Worm (Caenorhabditis elegans) whole organism, L1 larva: ENCODE measurements around the gene Y57G11C.1142.
"Not testable (repeated sequence)": the region's sequence is repeated elsewhere in the genome, so short reads cannot be mapped to it uniquely, and the experiment has no call there.

Source experiments
- C34B4.2 ChIP-seq: sonication (generic microtip); optimal IDR thresholded peaks from 2 replicates; lab custom pipeline; 2017; ENCODE audit warnings: mild to moderate bottlenecking, missing genetic modification characterization, missing compliant biosample characterization
- F16B12.6 ChIP-seq: fragments of 150-350 bp; optimal IDR thresholded peaks from 2 replicates; lab custom pipeline; 2014; ENCODE audit warnings: missing biosample characterization, missing genetic modification characterization
- Y116A8C.19 ChIP-seq: sonication (generic microtip); optimal IDR thresholded peaks from 2 replicates; lab custom pipeline; 2016; ENCODE audit warnings: missing compliant biosample characterization, missing genetic modification characterization, borderline replicate concordance
- aha-1 ChIP-seq: fragments of 150-350 bp; optimal IDR thresholded peaks from 2 replicates; lab custom pipeline; 2014; ENCODE audit warnings: missing biosample characterization, missing genetic modification characterization
- ama-1 ChIP-seq: fragments of 150-350 bp; optimal IDR thresholded peaks from 2 replicates; lab custom pipeline; 2014
- ceh-8 ChIP-seq: fragments of 200-800 bp; sonication (Bioruptor generic); optimal IDR thresholded peaks from 2 replicates; lab custom pipeline; 2018; ENCODE audit warnings: mild to moderate bottlenecking, missing genetic modification characterization, moderate library complexity, missing compliant biosample characterization
- ceh-82 ChIP-seq, 3 experiments: fragments of 150-350 bp in 1 of 3; sonication (generic microtip) in 2 of 3; optimal IDR thresholded peaks; 2 replicates each; lab custom pipeline; 2014 to 2017; ENCODE audit warnings: missing biosample characterization in 3 of 3, missing genetic modification characterization in 3 of 3
- ces-1 ChIP-seq: fragments of 150-350 bp; optimal IDR thresholded peaks from 2 replicates; lab custom pipeline; 2014; ENCODE audit warnings: missing biosample characterization, missing genetic modification reagents, missing genetic modification characterization
- efl-1 ChIP-seq, 4 experiments: fragments of 150-350 bp; optimal IDR thresholded peaks in 3 of 4; peaks in 1 of 4; 1 replicate in 1 of 4; 2 replicates in 3 of 4; lab custom pipeline; 2014; ENCODE audit warnings: missing biosample characterization in 2 of 4, missing genetic modification characterization in 2 of 4, missing genetic modification reagents in 2 of 4
- egl-13 ChIP-seq: sonication (generic microtip); optimal IDR thresholded peaks from 2 replicates; lab custom pipeline; 2016; ENCODE audit warnings: missing genotype, missing genetic modification reagents, missing genetic modification characterization, missing compliant biosample characterization
- fkh-10 ChIP-seq: sonication (generic microtip); optimal IDR thresholded peaks from 2 replicates; lab custom pipeline; 2017; ENCODE audit warnings: missing biosample characterization, missing genetic modification reagents, missing genetic modification characterization
- fkh-8 ChIP-seq: sonication (generic microtip); optimal IDR thresholded peaks from 2 replicates; lab custom pipeline; 2016; ENCODE audit warnings: mild to moderate bottlenecking, missing genetic modification characterization, missing compliant biosample characterization
- grh-1 ChIP-seq: fragments of 200-800 bp; sonication (Bioruptor generic); IDR thresholded peaks from 2 replicates; pipeline ENCODE4 v1.3.6; 2022; ENCODE audit warnings: missing genetic modification reagents, missing genetic modification characterization, missing compliant biosample characterization
- hlh-17 ChIP-seq: fragments of 200-800 bp; sonication (Bioruptor generic); optimal IDR thresholded peaks from 2 replicates; lab custom pipeline; 2018; ENCODE audit warnings: missing genetic modification characterization, mild to moderate bottlenecking, missing compliant biosample characterization, moderate library complexity, borderline replicate concordance
- hlh-4 ChIP-seq: sonication (generic microtip); optimal IDR thresholded peaks from 2 replicates; lab custom pipeline; 2016; ENCODE audit warnings: mild to moderate bottlenecking, missing genetic modification characterization, missing compliant biosample characterization
- hpl-2 ChIP-seq: fragments of 150-350 bp; optimal IDR thresholded peaks from 2 replicates; lab custom pipeline; 2014; ENCODE audit warnings: missing biosample characterization, missing genetic modification reagents, missing genetic modification characterization
- isw-1 ChIP-seq: fragments of 200-800 bp; sonication (Bioruptor generic); IDR thresholded peaks from 2 replicates; pipeline ENCODE4 v1.3.6; 2022; ENCODE audit warnings: missing genetic modification characterization, missing compliant biosample characterization
- lin-14 ChIP-seq: fragments of 200-800 bp; sonication (Bioruptor generic); optimal IDR thresholded peaks from 2 replicates; lab custom pipeline; 2018; ENCODE audit warnings: mild to moderate bottlenecking, missing genetic modification characterization, moderate library complexity, missing compliant biosample characterization
- lin-15B ChIP-seq: fragments of 150-350 bp; sonication (generic microtip); optimal IDR thresholded peaks from 3 replicates; lab custom pipeline; 2014; ENCODE audit warnings: missing biosample characterization, missing genetic modification characterization
- lin-35 ChIP-seq, 2 experiments: fragments of 150-350 bp; optimal IDR thresholded peaks; 2 replicates each; lab custom pipeline; 2014; ENCODE audit warnings: missing biosample characterization in 2 of 2, missing genetic modification characterization in 2 of 2, missing genetic modification reagents in 2 of 2
- lin-39 ChIP-seq: fragments of 150-350 bp; optimal IDR thresholded peaks from 2 replicates; lab custom pipeline; 2014; ENCODE audit warnings: missing biosample characterization, missing genetic modification reagents, missing genetic modification characterization
- lir-3 ChIP-seq: sonication (generic microtip); optimal IDR thresholded peaks from 2 replicates; lab custom pipeline; 2016; ENCODE audit warnings: mild to moderate bottlenecking, missing genetic modification characterization, moderate library complexity, missing compliant biosample characterization; ENCODE audit not compliant: poor library complexity
- lsy-2 ChIP-seq, 2 experiments: fragments of 150-350 bp; optimal IDR thresholded peaks; 2 replicates each; lab custom pipeline; 2014; ENCODE audit warnings: missing biosample characterization in 2 of 2, missing genetic modification characterization in 2 of 2
- mab-9 ChIP-seq: fragments of 200-800 bp; sonication (Bioruptor generic); IDR thresholded peaks from 2 replicates; pipeline ENCODE4 v1.3.6; 2022; ENCODE audit warnings: missing genetic modification reagents, missing genetic modification characterization, missing compliant biosample characterization
- mef-2 ChIP-seq: fragments of 150-350 bp; optimal IDR thresholded peaks from 2 replicates; lab custom pipeline; 2014; ENCODE audit warnings: missing biosample characterization, missing genetic modification characterization
- mep-1 ChIP-seq: fragments of 150-350 bp; optimal IDR thresholded peaks from 2 replicates; lab custom pipeline; 2014; ENCODE audit warnings: missing biosample characterization, missing genetic modification characterization
- nhr-28 ChIP-seq: fragments of 150-350 bp; optimal IDR thresholded peaks from 2 replicates; lab custom pipeline; 2014; ENCODE audit warnings: missing biosample characterization, missing genetic modification characterization
- nhr-47 ChIP-seq: sonication (generic microtip); optimal IDR thresholded peaks from 2 replicates; lab custom pipeline; 2016; ENCODE audit warnings: mild to moderate bottlenecking, missing genetic modification characterization, moderate library complexity, missing compliant biosample characterization
- nhr-76 ChIP-seq: sonication (generic microtip); optimal IDR thresholded peaks from 2 replicates; lab custom pipeline; 2017; ENCODE audit warnings: missing biosample characterization, missing genetic modification characterization
- nhr-84 ChIP-seq: sonication (generic microtip); optimal IDR thresholded peaks from 2 replicates; lab custom pipeline; 2017; ENCODE audit warnings: missing biosample characterization, missing genetic modification characterization
- nhr-85 ChIP-seq: sonication (generic microtip); peaks from one replicate; lab custom pipeline; 2016; ENCODE audit warnings: missing genetic modification characterization, inconsistent platforms, missing compliant biosample characterization
- nhr-90 ChIP-seq: sonication (generic microtip); optimal IDR thresholded peaks from 2 replicates; lab custom pipeline; 2016; ENCODE audit warnings: mild to moderate bottlenecking, missing genetic modification characterization, missing compliant biosample characterization; ENCODE audit not compliant: poor library complexity
- pag-3 ChIP-seq: sonication (generic microtip); optimal IDR thresholded peaks from 2 replicates; lab custom pipeline; 2017; ENCODE audit warnings: missing genetic modification characterization, mild to moderate bottlenecking, missing compliant biosample characterization, antibody characterized with exemption, borderline replicate concordance; ENCODE audit not compliant: insufficient read depth
- rnt-1 ChIP-seq: sonication (generic microtip); optimal IDR thresholded peaks from 2 replicates; lab custom pipeline; 2016; ENCODE audit warnings: mild to moderate bottlenecking, missing genetic modification characterization, moderate library complexity, missing compliant biosample characterization
- snpc-4 ChIP-seq: fragments of 150-350 bp; optimal IDR thresholded peaks from 2 replicates; lab custom pipeline; 2014; ENCODE audit warnings: missing biosample characterization, missing genetic modification characterization
- snu-23 ChIP-seq: sonication (generic microtip); optimal IDR thresholded peaks from 2 replicates; lab custom pipeline; 2016; ENCODE audit warnings: missing genetic modification characterization, missing compliant biosample characterization
- sup-37 ChIP-seq: fragments of 200-800 bp; sonication (Bioruptor generic); optimal IDR thresholded peaks from 2 replicates; lab custom pipeline; 2018; ENCODE audit warnings: mild to moderate bottlenecking, missing genetic modification characterization, missing compliant biosample characterization
- tlp-1 ChIP-seq: fragments of 150-350 bp; optimal IDR thresholded peaks from 2 replicates; lab custom pipeline; 2014; ENCODE audit warnings: missing biosample characterization, missing genetic modification characterization
- unc-130 ChIP-seq: fragments of 150-350 bp; optimal IDR thresholded peaks from 2 replicates; lab custom pipeline; 2017; ENCODE audit warnings: missing biosample characterization, missing genetic modification characterization, inconsistent platforms
- unc-62 ChIP-seq: fragments of 150-350 bp; optimal IDR thresholded peaks from 2 replicates; lab custom pipeline; 2014; ENCODE audit warnings: missing biosample characterization, missing genetic modification reagents, missing genetic modification characterization
- unc-86 ChIP-seq: sonication (generic microtip); optimal IDR thresholded peaks from 2 replicates; lab custom pipeline; 2016; ENCODE audit warnings: missing genetic modification characterization, missing compliant biosample characterization
- unc-98 ChIP-seq: fragments of 200-800 bp; sonication (Bioruptor generic); IDR thresholded peaks from 2 replicates; pipeline ENCODE4 v1.3.6; 2022; ENCODE audit warnings: missing genetic modification characterization, missing compliant biosample characterization
- ztf-4 ChIP-seq: fragments of 150-350 bp; optimal IDR thresholded peaks from 2 replicates; lab custom pipeline; 2014; ENCODE audit warnings: missing biosample characterization, missing genetic modification characterization

Y57G11C.1142 gene

DNA sequence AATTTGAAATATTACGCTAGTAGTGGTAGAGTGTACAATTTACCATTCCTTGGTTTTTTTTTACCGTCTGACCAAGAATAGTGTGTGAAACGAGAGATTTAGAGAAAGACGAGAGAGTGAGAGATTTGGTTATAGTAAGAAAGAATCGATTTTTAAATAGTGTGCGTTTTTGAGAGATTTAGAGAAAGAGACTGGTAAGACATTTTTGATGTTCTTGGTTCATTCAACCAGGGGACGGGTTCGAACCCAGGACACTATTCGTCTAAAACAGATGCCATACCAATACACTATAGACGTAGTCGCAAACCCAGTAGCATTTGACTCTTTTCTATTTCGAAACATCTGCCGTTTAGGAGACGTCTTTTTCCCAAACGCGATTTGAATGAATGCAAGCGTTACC is 35.7 kb downstream of the Y57G11C.1142 start (continued):
- no peak for TF ChIP-seq fkh-10 (GFP tag; lab: Kevin White, UChicago)
- TF ChIP-seq snu-23 (GFP tag; lab: Kevin White, UChicago), result peak; percentile 96
- TF ChIP-seq snpc-4, result peak; percentile 55
- TF ChIP-seq Y116A8C.19, result no peak
- peak; percentile 59 for TF ChIP-seq nhr-76 (tag; lab: Kevin White, UChicago)
- peak; percentile 58 for TF ChIP-seq unc-86 (tag; lab: Kevin White, UChicago)
- no peak for TF ChIP-seq hlh-17
- TF ChIP-seq lin-15B (tag; lab: Kevin White, UChicago), result peak; percentile 5
- TF ChIP-seq tlp-1 (tag; lab: Kevin White, UChicago), result no peak
- TF ChIP-seq ama-1 (lab: Kevin White, UChicago), result no peak
- TF ChIP-seq aha-1 (tag; lab: Kevin White, UChicago), result no peak
- TF ChIP-seq mab-9 (GFP tag; lab: Robert Waterston, UW), result peak; percentile 78
- TF ChIP-seq ceh-8 (GFP tag; lab: Kevin White, UChicago), result no peak
- TF ChIP-seq ces-1 (GFP tag; lab: Kevin White, UChicago), result no peak
- peak; percentile 97 for TF ChIP-seq nhr-85
- TF ChIP-seq F16B12.6, result no peak
- peak; percentile 27 for TF ChIP-seq sup-37 (GFP tag; lab: Kevin White, UChicago)
- peak; percentile 93 for TF ChIP-seq nhr-90 (tag; lab: Kevin White, UChicago)
- peak; percentile 32; the same call in 1 of the 2 replicates for TF ChIP-seq isw-1 (GFP tag; lab: Robert Waterston, UW)
- no peak for TF ChIP-seq unc-98
- no peak for TF ChIP-seq egl-13 (tag; lab: Kevin White, UChicago)
- TF ChIP-seq rnt-1 (tag; lab: Kevin White, UChicago), result peak; percentile 82
- no peak for TF ChIP-seq C34B4.2 (tag; lab: Kevin White, UChicago)
- TF ChIP-seq nhr-47 (tag; lab: Kevin White, UChicago), result peak; percentile 93
- peak; percentile 49 for TF ChIP-seq fkh-8 (tag; lab: Kevin White, UChicago)
- TF ChIP-seq hlh-4 (tag; lab: Kevin White, UChicago), result peak; percentile 1
- peak; percentile 73 to 78 for TF ChIP-seq efl-1 (optimal IDR thresholded peaks at IDR 0.05; lab: Kevin White, UChicago)
- TF ChIP-seq efl-1 (GFP tag; optimal IDR thresholded peaks at IDR 0.05 in 1 of 2; lab: Kevin White, UChicago), result peak; percentile 39 to 93
- TF ChIP-seq ceh-82 (tag; optimal IDR thresholded peaks at IDR 0.05; lab: Kevin White, UChicago), result peak; percentile 38 to 68 (median 56)
- peak; percentile 85 for TF ChIP-seq mep-1 (tag; lab: Kevin White, UChicago)
- no peak for TF ChIP-seq unc-130 (tag; lab: Kevin White, UChicago)
- TF ChIP-seq lir-3 (tag; lab: Kevin White, UChicago), result peak; percentile 64
- TF ChIP-seq pag-3 (tag; lab: Kevin White, UChicago), result peak; percentile 54
- peak; percentile 70 for TF ChIP-seq ztf-4 (tag; lab: Kevin White, UChicago)
- TF ChIP-seq hpl-2 (GFP tag; lab: Kevin White, UChicago), result peak; percentile 51
- no peak for TF ChIP-seq unc-62 (GFP tag; lab: Kevin White, UChicago)
- TF ChIP-seq lin-39, result peak; percentile 79
- peak; percentile 72 to 87 for TF ChIP-seq lsy-2 (tag; optimal IDR thresholded peaks at IDR 0.05; lab: Kevin White, UChicago)
- peak; percentile 92 for TF ChIP-seq lin-14 (GFP tag; lab: Kevin White, UChicago)
- TF ChIP-seq nhr-28 (tag; lab: Kevin White, UChicago), result no peak
- no peak for TF ChIP-seq mef-2 (tag; lab: Kevin White, UChicago)
- peak; percentile 54 to 83 for TF ChIP-seq lin-35 (GFP tag; optimal IDR thresholded peaks at IDR 0.05; lab: Kevin White, UChicago)
- TF ChIP-seq, all 84 proteins: peak for 52

DNA sequence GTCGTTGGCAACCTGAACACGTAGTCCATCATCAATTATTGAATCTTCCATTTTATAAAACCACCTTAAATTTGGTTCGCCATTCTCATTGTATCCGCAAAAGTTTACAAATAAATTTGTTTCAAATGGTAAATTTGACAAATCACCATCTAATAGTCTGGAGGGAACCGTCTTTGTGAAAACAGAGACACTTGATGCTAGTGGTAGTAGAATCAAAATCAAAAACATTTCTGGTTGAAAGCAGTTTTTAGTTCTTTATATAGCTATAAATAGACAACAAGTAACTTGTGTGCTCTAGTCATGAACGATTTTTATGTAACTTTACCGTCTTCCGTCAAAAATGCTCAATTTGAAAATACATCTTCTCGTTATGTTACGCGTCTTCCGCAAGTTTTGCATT is 40.6 kb downstream of the Y57G11C.1142 start, which contains the start of gene Y57G11C.20:
Gene Y57G11C.20, plus strand, starts transcription at position 301 of the 400 bp plus-strand sequence.
- TF ChIP-seq grh-1; fkh-8 (tag; lab: Kevin White, UChicago); nhr-84: not testable (repeated sequence)
